Worm (Caenorhabditis elegans): ENCODE results near the gene ZK1240.1.

- no peak for TF ChIP-seq nhr-21 (tag; optimal IDR thresholded peaks at IDR 0.05)
- TF ChIP-seq nhr-77 (tag; optimal IDR thresholded peaks at IDR 0.05) = no peak
- no peak for TF ChIP-seq nhr-25 (tag; optimal IDR thresholded peaks at IDR 0.05)
- TF ChIP-seq mdl-1 (tag; optimal IDR thresholded peaks at IDR 0.05) = no peak
Measured at ce11 chrII:2302330-2302729, 26.9 kb upstream of the ZK1240.1 start, which contains the start of gene B0281.6.
